Fruit fly (Drosophila melanogaster) whole organism, adult: Measurements from ENCODE around the gene CG34298.

Experiments
- CG11617 ChIP-seq: fragments of 200-800 bp; sonication (Bioruptor generic); optimal IDR thresholded peaks from 2 replicates; lab custom pipeline; 2017; ENCODE audit warnings: mild to moderate bottlenecking, missing biosample characterization, missing genetic modification reagents, missing genetic modification characterization
- CG12768 ChIP-seq: fragments of 200-800 bp; sonication (Bioruptor generic); optimal IDR thresholded peaks from 2 replicates; lab custom pipeline; 2017; ENCODE audit warnings: missing biosample characterization, missing genetic modification characterization, mild to moderate bottlenecking, moderate library complexity, missing genetic modification reagents
- CG14711 ChIP-seq: fragments of 200-800 bp; sonication (Bioruptor generic); optimal IDR thresholded peaks from 2 replicates; lab custom pipeline; 2018; ENCODE audit warnings: missing biosample characterization, mild to moderate bottlenecking, missing genetic modification characterization, moderate library complexity
- CG1620 ChIP-seq: fragments of 200-800 bp; sonication (Bioruptor generic); optimal IDR thresholded peaks from 2 replicates; lab custom pipeline; 2016; ENCODE audit warnings: missing biosample characterization, missing genetic modification characterization
- CG33017 ChIP-seq: fragments of 200-800 bp; sonication (Bioruptor generic); optimal IDR thresholded peaks from 2 replicates; lab custom pipeline; 2018; ENCODE audit warnings: missing biosample characterization, mild to moderate bottlenecking, missing genetic modification characterization, moderate library complexity
- CG5204 ChIP-seq: fragments of 200-800 bp; sonication (Bioruptor generic); optimal IDR thresholded peaks from 2 replicates; lab custom pipeline; 2016; ENCODE audit warnings: missing biosample characterization, missing genetic modification characterization
- CG7045 ChIP-seq: fragments of 200-800 bp; sonication (Bioruptor generic); optimal IDR thresholded peaks from 2 replicates; lab custom pipeline; 2017; ENCODE audit warnings: missing biosample characterization, mild to moderate bottlenecking, missing genetic modification characterization
- CG7101 ChIP-seq: fragments of 200-800 bp; sonication (Bioruptor generic); optimal IDR thresholded peaks from 2 replicates; lab custom pipeline; 2018; ENCODE audit warnings: missing biosample characterization, mild to moderate bottlenecking, missing genetic modification characterization, moderate library complexity
- Clk ChIP-seq: fragments of 200-800 bp; sonication (Bioruptor generic); optimal IDR thresholded peaks from 2 replicates; lab custom pipeline; 2017; ENCODE audit warnings: missing biosample characterization, missing genetic modification characterization
- Crg-1 ChIP-seq: fragments of 200-800 bp; sonication (Bioruptor generic); optimal IDR thresholded peaks from 2 replicates; lab custom pipeline; 2016; ENCODE audit warnings: missing biosample characterization, missing genetic modification characterization
- Hr96 ChIP-seq: fragments of 200-800 bp; sonication (Bioruptor generic); optimal IDR thresholded peaks from 2 replicates; lab custom pipeline; 2016; ENCODE audit warnings: missing biosample characterization, missing genetic modification characterization
- Mnt ChIP-seq: fragments of 200-800 bp; sonication (Bioruptor generic); optimal IDR thresholded peaks from 2 replicates; lab custom pipeline; 2016; ENCODE audit warnings: missing biosample characterization, mild to moderate bottlenecking, missing genetic modification characterization
- bab1 ChIP-seq: fragments of 200-800 bp; sonication (Bioruptor generic); optimal IDR thresholded peaks from 3 replicates; lab custom pipeline; 2019; ENCODE audit warnings: missing biosample characterization, mild to moderate bottlenecking, missing genetic modification characterization, moderate library complexity
- cic ChIP-seq: fragments of 200-800 bp; sonication (Bioruptor generic); optimal IDR thresholded peaks from 2 replicates; lab custom pipeline; 2017; ENCODE audit warnings: missing biosample characterization, mild to moderate bottlenecking, missing genetic modification characterization, moderate library complexity
- cnc ChIP-seq, 2 experiments: fragments of >200 bp; optimal IDR thresholded peaks; 2 replicates each; lab custom pipeline; 2017
- kay ChIP-seq: fragments of 200-800 bp; sonication (Bioruptor generic); peaks from one replicate; lab custom pipeline; 2016; ENCODE audit warnings: missing biosample characterization, missing genetic modification characterization, borderline replicate concordance
- ovo ChIP-seq: fragments of 200-800 bp; sonication (Bioruptor generic); optimal IDR thresholded peaks from 2 replicates; lab custom pipeline; 2016; ENCODE audit warnings: missing biosample characterization, missing genetic modification characterization
- pad ChIP-seq: fragments of 200-800 bp; sonication (Bioruptor generic); optimal IDR thresholded peaks from 3 replicates; lab custom pipeline; 2017; ENCODE audit warnings: missing biosample characterization, missing genetic modification characterization, mild to moderate bottlenecking, moderate library complexity, missing genetic modification reagents
- tj ChIP-seq: fragments of 200-800 bp; sonication (Bioruptor generic); optimal IDR thresholded peaks from 3 replicates; lab custom pipeline; 2017; ENCODE audit warnings: missing biosample characterization, mild to moderate bottlenecking, missing genetic modification characterization, moderate library complexity
- toe ChIP-seq: fragments of 200-800 bp; sonication (Bioruptor generic); optimal IDR thresholded peaks from 2 replicates; lab custom pipeline; 2016; ENCODE audit warnings: missing biosample characterization, missing genetic modification characterization

The CG34298 gene

DNA sequence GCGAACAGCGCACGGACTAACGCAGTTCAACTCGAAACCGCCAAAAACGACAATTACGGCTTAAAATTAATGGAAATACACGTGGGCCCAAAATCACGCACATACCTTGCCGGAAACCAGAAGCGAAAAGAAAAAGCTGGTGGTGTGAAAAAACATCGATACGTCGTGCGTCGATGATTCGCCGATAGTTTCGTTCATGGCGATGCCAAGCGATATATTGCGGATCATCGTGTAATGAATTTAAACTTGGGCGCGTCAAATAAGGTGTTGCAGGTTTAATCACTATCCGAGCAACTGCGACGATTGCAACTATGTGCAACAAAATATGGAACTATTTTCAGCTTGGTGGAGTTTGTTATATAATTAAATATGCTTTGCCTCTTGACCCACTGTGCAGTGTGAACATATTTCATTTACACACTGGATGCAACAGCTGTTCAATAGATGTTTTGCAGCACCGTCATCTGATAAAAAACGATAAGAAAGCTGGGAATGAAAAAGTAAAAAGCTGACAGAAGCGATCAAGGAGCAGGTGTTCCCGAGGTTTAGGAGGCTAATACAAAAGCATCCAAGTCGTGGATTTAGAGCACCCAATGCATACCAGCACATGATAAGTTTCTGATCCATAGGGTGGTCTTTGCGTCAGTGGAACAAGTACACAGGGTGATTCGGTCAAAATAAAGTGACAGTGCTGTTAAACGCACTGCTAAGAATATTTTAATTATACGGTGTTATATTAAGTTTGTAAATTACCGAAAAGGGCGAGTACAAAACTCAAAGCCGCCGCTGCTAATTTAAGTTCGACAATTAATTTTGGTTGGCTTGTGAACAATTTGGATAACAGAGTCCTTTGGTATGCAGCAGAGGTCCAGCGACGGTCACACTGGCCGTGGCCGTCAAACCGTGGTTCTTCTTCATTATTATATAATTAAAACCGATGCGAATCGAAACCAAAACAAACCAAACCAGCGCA, 46.7 kb downstream of the CG34298 start, which contains the start of the genes RpL32 and CG7943:
RpL32 (minus strand) TSS at position 133 of the 973 bp plus-strand sequence.
CG7943 (plus strand) TSS at position 442 of the 973 bp plus-strand sequence.
- TF ChIP-seq Hr96 (peak; percentile 99), CG7101 (tag; lab: Kevin White, UChicago) (peak; percentile 94), CG14711 (tag; lab: Kevin White, UChicago) (peak; percentile 85), CG33017 (tag; lab: Kevin White, UChicago) (peak; percentile 87), tj (GFP tag; lab: Kevin White, UChicago) (peak; percentile 85), CG1620 (peak; percentile 96), bab1 (GFP tag; lab: Kevin White, UChicago) (peak; percentile 97), toe (GFP tag; lab: Kevin White, UChicago) (peak; percentile 98), cic (GFP tag; lab: Kevin White, UChicago) (peak; percentile 62), CG5204 (GFP tag; lab: Kevin White, UChicago) (no peak), ovo (GFP tag; lab: Kevin White, UChicago) (peak; percentile 96), CG7045 (peak; percentile 93), CG12768 (GFP tag; lab: Kevin White, UChicago) (peak; percentile 94), Mnt (GFP tag; lab: Kevin White, UChicago) (peak; percentile 95), Crg-1 (GFP tag; lab: Kevin White, UChicago) (peak; percentile 97), pad (GFP tag; lab: Kevin White, UChicago) (peak; percentile 86), CG11617 (peak; percentile 97), Clk (GFP tag; lab: Kevin White, UChicago) (peak; percentile 91), cnc (optimal IDR thresholded peaks at IDR 0.05; lab: Kevin White, UChicago) (no peak), kay (no peak)
